Fruit fly (Drosophila melanogaster): ENCODE results near the gene slpr.

- TF ChIP-seq EcR (GFP tag; optimal IDR thresholded peaks at IDR 0.05) (peak; percentile 40), Snoo (tag; optimal IDR thresholded peaks at IDR 0.05) (no peak), CG13204 (GFP tag; optimal IDR thresholded peaks at IDR 0.05) (peak; percentile 94), fd96Ca (GFP tag; IDR thresholded peaks at IDR 0.05) (peak; percentile 5; the same call in 1 of the 3 replicates), Pif1A (GFP tag; optimal IDR thresholded peaks at IDR 0.05) (peak; percentile 16)
Measured at dm6 chrX:8141353-8142066, 35.5 kb downstream of the slpr start.
